Worm (Caenorhabditis elegans): Measurements from ENCODE around the gene glo-4.

glo-4 gene

ce11 chrV:9243171-9243996 is at the start of gene glo-4 (continued):
- TF ChIP-seq nhr-27 (tag; optimal IDR thresholded peaks at IDR 0.05): no peak
- TF ChIP-seq ceh-40 (GFP tag; IDR thresholded peaks at IDR 0.05): no peak
- TF ChIP-seq tbp1 (GFP tag; optimal IDR thresholded peaks at IDR 0.05): no peak
- TF ChIP-seq lin-40 (tag; optimal IDR thresholded peaks at IDR 0.05): peak; percentile 68
- TF ChIP-seq sdz-38 (tag; optimal IDR thresholded peaks at IDR 0.05): no peak
- no peak for TF ChIP-seq mxl-1 (tag; optimal IDR thresholded peaks at IDR 0.05)
- no peak for TF ChIP-seq bed-2 (GFP tag; IDR thresholded peaks at IDR 0.05)
- peak in 1 of 2 experiments; percentile 3 for TF ChIP-seq let-607 (tag; optimal IDR thresholded peaks at IDR 0.05)
- TF ChIP-seq nfya-1 (tag; optimal IDR thresholded peaks at IDR 0.05; ENCODE audit: borderline replicate concordance, insufficient read depth): no peak
- TF ChIP-seq hmg-20 (GFP tag; IDR thresholded peaks at IDR 0.05): no peak
- TF ChIP-seq tbx-9 (tag; optimal IDR thresholded peaks at IDR 0.05; ENCODE audit: borderline replicate concordance): no peak
- TF ChIP-seq nhr-179 (tag; optimal IDR thresholded peaks at IDR 0.05): no peak
- TF ChIP-seq Y67H2A.10 (GFP tag; conservative IDR thresholded peaks at IDR 0.05): no peak
- no peak for TF ChIP-seq tlf-1 (GFP tag; optimal IDR thresholded peaks at IDR 0.05)
- TF ChIP-seq pbrm-1 (GFP tag; IDR thresholded peaks at IDR 0.05): 0 out of 2 replicates have a peak, but pooled peaks have one; percentile 54
- TF ChIP-seq nhr-90 (tag; optimal IDR thresholded peaks at IDR 0.05): no peak
- TF ChIP-seq ztf-22 (GFP tag; optimal IDR thresholded peaks at IDR 0.05): no peak
- TF ChIP-seq nhr-120 (GFP tag; IDR thresholded peaks at IDR 0.05): no peak
- TF ChIP-seq hsf-1 (GFP tag; IDR thresholded peaks at IDR 0.05): no peak
- TF ChIP-seq athp-1 (tag; optimal IDR thresholded peaks at IDR 0.05): no peak
- no peak for TF ChIP-seq unc-130 (GFP tag; optimal IDR thresholded peaks at IDR 0.05)
- no peak for TF ChIP-seq die-1 (tag; optimal IDR thresholded peaks at IDR 0.05)
- no peak for TF ChIP-seq B0261.1 (tag; optimal IDR thresholded peaks at IDR 0.05)
- TF ChIP-seq ztf-28 (GFP tag; IDR thresholded peaks at IDR 0.05): no peak
- no peak for TF ChIP-seq ztf-3 (GFP tag; optimal IDR thresholded peaks at IDR 0.05)
- TF ChIP-seq F57C9.4 (tag; optimal IDR thresholded peaks at IDR 0.05): no peak
- TF ChIP-seq rcor-1 (GFP tag; IDR thresholded peaks at IDR 0.05): peak; percentile 49; the same call in 1 of the 2 replicates
- TF ChIP-seq K12H6.12 (tag; optimal IDR thresholded peaks at IDR 0.05): no peak
- no peak for TF ChIP-seq lin-54 (GFP tag; optimal IDR thresholded peaks at IDR 0.05)
- no peak for TF ChIP-seq somi-1 (GFP tag; optimal IDR thresholded peaks at IDR 0.05)
- peak; percentile 91 for TF ChIP-seq ztf-18 (tag; optimal IDR thresholded peaks at IDR 0.05)
- TF ChIP-seq zfh-2 (GFP tag; conservative IDR thresholded peaks at IDR 0.05): no peak
- TF ChIP-seq madf-8 (GFP tag; conservative IDR thresholded peaks at IDR 0.05): peak; percentile 50
- no peak; the same call in 1 of the 2 replicates for TF ChIP-seq dox-1 (GFP tag; IDR thresholded peaks at IDR 0.05)
- TF ChIP-seq repo-1 (tag; optimal IDR thresholded peaks at IDR 0.05): no peak
- no peak for TF ChIP-seq pha-4 (tag; optimal IDR thresholded peaks at IDR 0.05)
- no peak for TF ChIP-seq F52B5.7 (tag; optimal IDR thresholded peaks at IDR 0.05)
- no peak for TF ChIP-seq snpc-1.3 (tag; optimal IDR thresholded peaks at IDR 0.05; ENCODE audit: insufficient read depth)
- no peak for TF ChIP-seq ztf-26 (tag; optimal IDR thresholded peaks at IDR 0.05)
- no peak for TF ChIP-seq mel-28 (tag; optimal IDR thresholded peaks at IDR 0.05; ENCODE audit: borderline replicate concordance)
- TF ChIP-seq egrh-3 (GFP tag; IDR thresholded peaks at IDR 0.05): no peak
- no peak for TF ChIP-seq lsl-1 (GFP tag; optimal IDR thresholded peaks at IDR 0.05)
- TF ChIP-seq B0019.2 (GFP tag; conservative IDR thresholded peaks at IDR 0.05): no peak
- no peak for TF ChIP-seq cebp-1 (GFP tag; IDR thresholded peaks at IDR 0.05)
- no peak for TF ChIP-seq cebp-1 (tag; optimal IDR thresholded peaks at IDR 0.05)
- peak; percentile 69 for TF ChIP-seq hmg-1.2 (GFP tag; IDR thresholded peaks at IDR 0.05)
- TF ChIP-seq mes-4 (tag; optimal IDR thresholded peaks at IDR 0.05): no peak
- no peak for TF ChIP-seq F22D6.2 (tag; optimal IDR thresholded peaks at IDR 0.05)
